Worm (Caenorhabditis elegans) whole organism, early embryonic: ENCODE data around the gene frpr-5.

Source experiments
- B0310.2 ChIP-seq: sonication (generic microtip); optimal IDR thresholded peaks from 2 replicates; lab custom pipeline; 2016; ENCODE audit warnings: mild to moderate bottlenecking, missing genetic modification characterization, missing compliant biosample characterization
- F13C5.2 ChIP-seq: sonication (generic microtip); optimal IDR thresholded peaks from 2 replicates; lab custom pipeline; 2017; ENCODE audit warnings: mild to moderate bottlenecking, missing genetic modification characterization, inconsistent platforms, missing compliant biosample characterization
- aly-1 ChIP-seq: sonication (generic microtip); optimal IDR thresholded peaks from 2 replicates; lab custom pipeline; 2016; ENCODE audit warnings: missing genetic modification characterization, missing compliant biosample characterization
- ama-1 ChIP-seq: fragments of 150-350 bp; optimal IDR thresholded peaks from 2 replicates; lab custom pipeline; 2014
- ceh-13 ChIP-seq: fragments of 200-800 bp; sonication (Bioruptor generic); optimal IDR thresholded peaks from 2 replicates; lab custom pipeline; 2018; ENCODE audit warnings: mild to moderate bottlenecking, missing genetic modification characterization, missing compliant biosample characterization
- ceh-36 ChIP-seq: sonication (generic microtip); optimal IDR thresholded peaks from 2 replicates; lab custom pipeline; 2016; ENCODE audit warnings: missing genetic modification characterization, inconsistent platforms, missing compliant biosample characterization
- ets-7 ChIP-seq: sonication (generic microtip); optimal IDR thresholded peaks from 2 replicates; lab custom pipeline; 2016; ENCODE audit warnings: missing genotype, missing genetic modification characterization, missing compliant biosample characterization
- flt-1 ChIP-seq: fragments of 200-800 bp; sonication (Bioruptor generic); IDR thresholded peaks from 2 replicates; pipeline ENCODE4 v1.3.6; 2022; ENCODE audit warnings: missing genetic modification characterization, missing compliant biosample characterization
- hmbx-1 ChIP-seq: sonication (generic microtip); optimal IDR thresholded peaks from 2 replicates; lab custom pipeline; 2016; ENCODE audit warnings: mild to moderate bottlenecking, missing genetic modification characterization, missing compliant biosample characterization
- hmg-4 ChIP-seq: fragments of 200-800 bp; sonication (Bioruptor generic); optimal IDR thresholded peaks from 2 replicates; lab custom pipeline; 2018; ENCODE audit warnings: mild to moderate bottlenecking, missing genetic modification characterization, missing compliant biosample characterization
- hnd-1 ChIP-seq: sonication (generic microtip); optimal IDR thresholded peaks from 2 replicates; lab custom pipeline; 2016; ENCODE audit warnings: missing genetic modification characterization, missing compliant biosample characterization
- pes-1 ChIP-seq: fragments of 200-800 bp; sonication (Bioruptor generic); IDR thresholded peaks from 2 replicates; pipeline ENCODE4 v1.3.6; 2022; ENCODE audit warnings: missing genetic modification reagents, missing genetic modification characterization, missing compliant biosample characterization
- scrt-1 ChIP-seq: fragments of 200-800 bp; sonication (Bioruptor generic); IDR thresholded peaks from 2 replicates; pipeline ENCODE4 v1.3.6; 2022; ENCODE audit warnings: missing genetic modification characterization, missing compliant biosample characterization
- sea-1 ChIP-seq: fragments of 200-800 bp; sonication (Bioruptor generic); conservative IDR thresholded peaks from 2 replicates; pipeline ENCODE4 v1.3.6; 2022; ENCODE audit warnings: missing genetic modification characterization, missing compliant biosample characterization
- tbx-11 ChIP-seq: fragments of 200-800 bp; sonication (Bioruptor generic); IDR thresholded peaks from 2 replicates; pipeline ENCODE4 v1.3.6; 2022; ENCODE audit warnings: missing genetic modification characterization, missing compliant biosample characterization
- tbx-37 ChIP-seq: fragments of 200-800 bp; sonication (Bioruptor generic); conservative IDR thresholded peaks from 2 replicates; pipeline ENCODE4 v1.3.6; 2022; ENCODE audit warnings: missing genetic modification reagents, missing genetic modification characterization, missing compliant biosample characterization
- tra-4 ChIP-seq: sonication (generic microtip); optimal IDR thresholded peaks from 2 replicates; lab custom pipeline; 2017; ENCODE audit warnings: missing genetic modification characterization, missing compliant biosample characterization

Gene frpr-5

DNA sequence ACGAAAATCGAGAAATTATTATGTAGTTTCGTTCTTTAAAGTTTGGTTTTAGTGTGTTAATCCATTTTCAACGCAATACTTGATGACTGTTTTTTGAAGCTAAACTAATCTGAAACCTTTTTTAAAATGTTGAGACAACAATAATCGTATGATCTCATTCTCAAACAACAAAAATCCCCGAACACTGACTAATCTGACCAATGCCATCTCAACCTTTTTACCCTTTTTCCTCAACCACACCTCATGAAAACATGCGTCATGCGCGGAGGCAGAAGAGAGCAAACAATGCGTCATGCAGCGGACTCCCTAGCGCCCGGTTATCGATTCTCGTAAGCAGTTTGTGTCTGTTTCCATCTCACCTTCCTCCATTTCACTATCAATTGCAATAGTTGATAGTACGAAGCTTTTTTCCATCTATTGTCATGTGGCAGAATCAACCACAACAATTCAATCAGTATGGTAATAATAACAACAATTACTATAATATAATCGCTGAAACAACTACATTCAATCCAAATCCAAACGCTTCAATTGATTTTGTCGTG lies 35.9 kb upstream of the frpr-5 start, which contains the start of gene C50B8.4:
TSS of gene C50B8.4 (plus strand) at position 299 of the 545 bp plus-strand sequence.
- TF ChIP-seq pes-1 (no peak), hmbx-1 (tag; lab: Kevin White, UChicago) (no peak), sea-1 (no peak), ets-7 (tag; lab: Kevin White, UChicago) (no peak), tbx-11 (no peak), aly-1 (tag; lab: Kevin White, UChicago) (no peak), ama-1 (lab: Kevin White, UChicago) (no peak), hnd-1 (no peak)

DNA sequence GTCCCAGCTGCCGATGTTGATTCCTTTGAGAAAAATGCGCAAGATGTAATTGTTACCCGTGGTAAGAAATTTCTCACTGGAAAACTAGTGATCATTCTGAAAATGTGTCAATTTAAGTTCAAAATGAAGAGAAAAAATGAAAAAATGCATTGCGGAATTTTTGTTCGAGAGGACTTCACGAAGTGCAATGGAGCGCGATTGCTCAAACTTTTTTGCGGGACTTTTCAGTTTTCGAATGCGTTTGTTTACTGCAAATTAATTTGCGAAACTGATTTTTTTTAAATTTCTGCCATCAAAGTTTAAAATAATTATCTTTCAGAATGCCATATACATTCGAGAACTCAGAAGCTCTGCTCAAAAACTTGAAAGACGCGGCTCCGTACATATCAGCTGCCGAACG lies 32.6 kb upstream of the frpr-5 start, which contains the start of the genes nuaf-1 and bir-2:
TSS of gene nuaf-1 (minus strand) at position 98 of the 400 bp plus-strand sequence.
TSS of gene bir-2 (plus strand) at position 318 of the 400 bp plus-strand sequence.
- TF ChIP-seq sea-1 (no peak), aly-1 (tag; lab: Kevin White, UChicago) (no peak), hmbx-1 (tag; lab: Kevin White, UChicago) (no peak), ama-1 (lab: Kevin White, UChicago) (no peak)

DNA sequence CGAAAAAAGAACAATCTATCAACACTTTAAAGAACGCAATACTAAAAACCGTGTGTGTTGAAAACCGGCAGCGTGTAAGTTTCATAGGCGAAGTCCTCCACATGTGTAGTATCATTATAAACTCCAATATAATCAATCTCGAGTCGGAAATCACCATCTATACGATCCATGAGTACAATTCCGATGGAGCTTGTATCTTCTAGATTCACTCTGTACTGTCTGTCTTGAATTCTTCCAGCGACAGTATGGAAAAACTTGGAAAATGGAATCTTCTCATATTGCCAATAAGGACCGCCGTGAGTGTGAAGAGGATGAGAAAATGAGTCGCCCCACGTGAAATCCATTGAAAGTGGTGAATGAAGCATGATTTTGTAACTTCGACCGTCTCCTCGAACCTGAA lies 31.1 kb upstream of the frpr-5 start:
- TF ChIP-seq scrt-1 (GFP tag; lab: Robert Waterston, UW) (no peak), ama-1 (lab: Kevin White, UChicago) (no peak)

DNA sequence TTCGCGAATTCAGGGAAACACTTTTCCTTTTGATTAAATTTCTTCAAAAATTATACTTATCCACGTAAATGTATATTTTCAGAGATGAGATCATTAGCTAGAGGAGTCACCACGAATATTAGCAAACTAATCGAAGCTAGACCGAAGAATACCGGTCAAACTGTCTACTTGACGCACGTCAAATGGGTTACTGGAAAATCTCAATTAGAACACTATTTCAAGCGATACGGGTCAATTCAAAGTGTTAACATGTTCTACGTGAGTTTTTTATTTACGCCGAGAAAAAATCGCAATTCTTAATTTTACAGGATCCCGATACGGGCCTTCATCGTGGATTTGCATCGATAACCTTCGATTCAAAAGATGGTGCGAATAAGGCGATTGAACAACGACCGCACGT lies 29.9 kb upstream of the frpr-5 start, which contains the start of gene slrp-1:
TSS of gene slrp-1 (plus strand) at position 83 of the 400 bp plus-strand sequence.
- TF ChIP-seq ceh-13 (GFP tag; lab: Kevin White, UChicago): no peak
- TF ChIP-seq ceh-36 (tag; lab: Kevin White, UChicago): no peak
- TF ChIP-seq scrt-1 (GFP tag; lab: Robert Waterston, UW): no peak
- no peak for TF ChIP-seq ama-1 (lab: Kevin White, UChicago)

DNA sequence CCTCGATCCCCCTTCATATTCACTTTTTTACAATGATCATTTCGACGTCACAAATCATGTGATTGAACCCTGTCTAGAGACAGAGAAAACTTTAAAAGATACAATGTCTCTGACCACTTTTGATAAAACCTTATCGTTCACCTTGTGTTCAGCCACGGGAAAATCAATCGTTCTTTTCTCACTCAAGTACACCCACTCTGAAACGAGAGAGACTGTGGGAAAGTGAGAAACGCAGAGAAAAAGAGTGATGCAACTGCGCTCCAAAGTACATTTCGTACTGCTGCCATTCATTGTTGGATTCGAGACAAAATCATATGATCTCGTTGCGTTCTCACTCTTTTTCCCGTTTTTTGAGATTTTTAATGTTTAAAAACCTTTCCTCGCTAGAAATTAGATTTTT lies 29.3 kb upstream of the frpr-5 start:
- TF ChIP-seq sea-1: no peak
- no peak for TF ChIP-seq aly-1 (tag; lab: Kevin White, UChicago)
- TF ChIP-seq hmbx-1 (tag; lab: Kevin White, UChicago): no peak
- no peak for TF ChIP-seq F13C5.2 (tag; lab: Kevin White, UChicago)
- TF ChIP-seq hmg-4 (GFP tag; lab: Kevin White, UChicago): no peak
- TF ChIP-seq hnd-1: no peak
- TF ChIP-seq tra-4: no peak
- no peak for TF ChIP-seq ets-7 (tag; lab: Kevin White, UChicago)
- TF ChIP-seq flt-1 (GFP tag; lab: Robert Waterston, UW): no peak
- no peak for TF ChIP-seq ceh-36 (tag; lab: Kevin White, UChicago)
- no peak for TF ChIP-seq ama-1 (lab: Kevin White, UChicago)
- TF ChIP-seq scrt-1 (GFP tag; lab: Robert Waterston, UW): no peak
- no peak for TF ChIP-seq tbx-11
- no peak for TF ChIP-seq pes-1
- TF ChIP-seq tbx-37 (GFP tag; lab: Robert Waterston, UW): no peak
- no peak for TF ChIP-seq ceh-13 (GFP tag; lab: Kevin White, UChicago)
- TF ChIP-seq B0310.2: no peak

DNA sequence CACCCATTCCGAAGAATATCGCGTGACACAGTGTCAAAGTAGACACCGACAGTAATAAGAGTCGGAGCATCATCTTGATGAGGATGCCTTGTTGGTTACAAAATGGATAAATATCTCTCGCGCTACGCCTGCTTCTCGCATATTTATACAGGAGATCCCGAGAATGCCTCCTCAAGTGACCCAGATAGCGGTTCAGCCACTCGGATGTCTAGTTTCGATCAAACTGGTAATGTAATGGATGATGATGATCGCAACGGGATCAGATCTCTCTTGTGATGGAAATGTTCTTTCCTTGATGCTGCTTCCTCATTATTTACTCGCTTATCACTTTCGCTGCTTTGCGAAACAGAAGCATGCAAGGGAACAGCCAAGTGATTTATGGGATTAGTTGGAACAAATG lies 27.9 kb upstream of the frpr-5 start, which contains the start of gene grl-17:
TSS of gene grl-17 (minus strand) at position 101 of the 400 bp plus-strand sequence.
- TF ChIP-seq tra-4: no peak
- TF ChIP-seq hmg-4 (GFP tag; lab: Kevin White, UChicago): no peak

DNA sequence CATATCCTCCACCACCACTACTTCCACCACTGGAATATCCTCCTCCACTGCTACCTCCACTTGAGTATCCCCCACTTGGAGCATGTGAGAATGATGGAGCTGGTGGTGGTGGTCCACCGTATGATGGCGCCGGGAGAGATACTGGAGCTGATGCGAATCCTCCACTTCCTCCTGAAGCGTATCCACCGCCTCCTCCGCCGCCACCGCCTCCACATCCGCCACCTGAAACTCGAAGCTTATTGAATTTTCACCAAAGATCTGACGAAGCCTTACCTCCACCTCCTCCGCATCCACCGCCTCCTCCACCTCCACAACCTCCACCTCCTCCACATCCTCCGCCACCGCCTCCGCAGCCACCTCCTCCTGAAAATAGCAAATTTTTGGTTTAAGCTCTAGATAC lies 26.8 kb upstream of the frpr-5 start:
- no peak for TF ChIP-seq scrt-1 (GFP tag; lab: Robert Waterston, UW)
- TF ChIP-seq tbx-11: no peak
- TF ChIP-seq ceh-13 (GFP tag; lab: Kevin White, UChicago): no peak
- no peak for TF ChIP-seq tbx-37 (GFP tag; lab: Robert Waterston, UW)
- no peak for TF ChIP-seq aly-1 (tag; lab: Kevin White, UChicago)
- TF ChIP-seq ama-1 (lab: Kevin White, UChicago): no peak
- TF ChIP-seq ets-7 (tag; lab: Kevin White, UChicago): no peak
- TF ChIP-seq pes-1: no peak
- no peak for TF ChIP-seq ceh-36 (tag; lab: Kevin White, UChicago)
- no peak for TF ChIP-seq hmg-4 (GFP tag; lab: Kevin White, UChicago)
- TF ChIP-seq flt-1 (GFP tag; lab: Robert Waterston, UW): no peak
- no peak for TF ChIP-seq sea-1
- TF ChIP-seq tra-4: no peak

DNA sequence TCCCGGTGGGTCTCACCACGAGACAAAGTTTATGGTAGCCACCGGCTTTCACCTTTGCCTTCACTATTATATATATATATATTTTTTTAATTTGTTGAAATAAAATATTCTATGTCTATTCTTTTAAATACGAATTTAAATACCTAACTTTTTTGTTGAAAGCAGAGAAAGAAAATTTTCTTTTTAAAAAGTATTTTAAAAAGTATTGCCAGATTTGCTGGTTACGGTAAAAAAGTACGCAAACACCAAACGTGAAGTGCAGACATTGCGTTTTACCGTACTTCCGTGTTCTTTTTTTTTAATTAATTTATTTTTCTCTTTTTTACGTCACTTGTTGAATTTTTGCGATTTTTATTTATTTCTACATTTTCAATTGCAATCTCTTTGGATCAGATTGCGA lies 24.1 kb upstream of the frpr-5 start, which contains the start of gene C56A3.8:
TSS of gene C56A3.8 (plus strand) at position 301 of the 400 bp plus-strand sequence.
- TF ChIP-seq hmbx-1 (tag; lab: Kevin White, UChicago): no peak
- no peak for TF ChIP-seq ama-1 (lab: Kevin White, UChicago)
- TF ChIP-seq ets-7 (tag; lab: Kevin White, UChicago): no peak
- no peak for TF ChIP-seq pes-1
- TF ChIP-seq hnd-1: no peak
- no peak for TF ChIP-seq flt-1 (GFP tag; lab: Robert Waterston, UW)
- TF ChIP-seq aly-1 (tag; lab: Kevin White, UChicago): no peak
- no peak for TF ChIP-seq scrt-1 (GFP tag; lab: Robert Waterston, UW)
- TF ChIP-seq F13C5.2 (tag; lab: Kevin White, UChicago): no peak
- no peak for TF ChIP-seq tbx-11
- TF ChIP-seq tbx-37 (GFP tag; lab: Robert Waterston, UW): no peak
- TF ChIP-seq sea-1: no peak
- TF ChIP-seq ceh-13 (GFP tag; lab: Kevin White, UChicago): no peak
- TF ChIP-seq B0310.2: no peak
- TF ChIP-seq tra-4: no peak
